Fruit fly (Drosophila melanogaster): ENCODE results near the gene tow.

The tow gene

DNA sequence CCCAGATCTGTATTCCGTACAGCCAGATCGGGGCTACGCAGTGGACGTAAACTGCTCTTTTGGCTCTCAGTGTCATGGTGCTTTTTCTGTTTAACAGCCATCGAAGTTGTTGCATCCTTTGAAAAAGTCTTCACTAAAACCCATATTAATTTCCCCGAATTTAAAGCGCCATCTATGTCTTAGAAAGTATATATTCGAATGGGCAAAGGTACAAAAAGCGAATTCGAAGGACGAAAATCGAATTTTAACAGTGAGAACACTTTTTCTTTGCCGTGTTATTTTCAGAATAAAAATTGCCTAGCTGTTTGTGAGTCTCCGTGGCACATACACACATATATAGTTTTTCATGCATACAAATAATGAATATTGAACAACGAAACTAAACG lies 52.7 kb downstream of the tow start:
- TF ChIP-seq CG12769 (tag; optimal IDR thresholded peaks at IDR 0.05) (no peak), Dip2 (GFP tag; IDR thresholded peaks at IDR 0.05) (peak; percentile 81), wek (GFP tag; optimal IDR thresholded peaks at IDR 0.05) (no peak), NC2β (GFP tag; optimal IDR thresholded peaks at IDR 0.05) (no peak), amos (GFP tag; IDR thresholded peaks at IDR 0.05; ENCODE audit: partially characterized antibody) (no peak), zen (tag; optimal IDR thresholded peaks at IDR 0.05) (no peak), CG1647 (GFP tag; optimal IDR thresholded peaks at IDR 0.05) (no peak), Dp (GFP tag; optimal IDR thresholded peaks at IDR 0.05) (peak; percentile 46), CG10654 (GFP tag; optimal IDR thresholded peaks at IDR 0.05) (no peak), Meics (GFP tag; optimal IDR thresholded peaks at IDR 0.05) (no peak), CG32532 (GFP tag; IDR thresholded peaks at IDR 0.05) (no peak), repo (GFP tag; optimal IDR thresholded peaks at IDR 0.05) (no peak), CG9817 (tag; optimal IDR thresholded peaks at IDR 0.05) (no peak), pita (GFP tag; optimal IDR thresholded peaks at IDR 0.05) (peak; percentile 34), CTCF (GFP tag; optimal IDR thresholded peaks at IDR 0.05) (peak; percentile 91), dpn (GFP tag; optimal IDR thresholded peaks at IDR 0.05) (no peak), HHEX (GFP tag; optimal IDR thresholded peaks at IDR 0.05) (no peak), tna (GFP tag; IDR thresholded peaks at IDR 0.05; ENCODE audit: partially characterized antibody) (no peak), E2f2 (GFP tag; IDR thresholded peaks at IDR 0.05) (peak; percentile 35; the same call in 1 of the 2 replicates), CG8765 (GFP tag; IDR thresholded peaks at IDR 0.05) (no peak), sd (tag; optimal IDR thresholded peaks at IDR 0.05) (no peak), CG15696 (tag; optimal IDR thresholded peaks at IDR 0.05) (no peak), eyg (GFP tag; optimal IDR thresholded peaks at IDR 0.05) (no peak), ash1 (GFP tag; optimal IDR thresholded peaks at IDR 0.05) (no peak), kay (GFP tag; optimal IDR thresholded peaks at IDR 0.05) (no peak), peb (GFP tag; IDR thresholded peaks at IDR 0.05) (no peak), stwl (tag; optimal IDR thresholded peaks at IDR 0.05) (no peak), ro (GFP tag; IDR thresholded peaks at IDR 0.05) (no peak), CG18764 (GFP tag; optimal IDR thresholded peaks at IDR 0.05) (no peak), odd (GFP tag; optimal IDR thresholded peaks at IDR 0.05) (no peak)

DNA sequence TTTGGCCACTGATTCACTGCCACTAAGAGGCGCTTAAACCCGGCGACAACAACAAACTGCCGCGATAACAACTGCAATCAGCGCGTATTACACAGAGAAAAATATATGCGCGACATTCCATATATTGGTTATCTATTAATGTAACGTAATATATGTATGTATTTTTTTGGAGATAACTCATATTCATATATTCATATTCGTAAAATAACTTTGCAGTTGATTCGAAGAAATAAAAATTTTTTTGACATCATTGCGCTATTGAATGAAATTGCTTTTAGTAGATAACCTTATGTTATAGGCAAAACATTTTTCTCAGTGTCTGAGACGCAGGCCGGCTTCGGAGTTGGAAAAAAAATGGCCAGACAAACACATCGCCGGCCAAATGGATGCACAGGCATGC lies 54.3 kb downstream of the tow start:
- TF ChIP-seq CG4730 (GFP tag; IDR thresholded peaks at IDR 0.05), result no peak
- TF ChIP-seq CG30403 (GFP tag; optimal IDR thresholded peaks at IDR 0.05), result peak; percentile 5
- no peak for TF ChIP-seq Gug (GFP tag; IDR thresholded peaks at IDR 0.05)
- peak; percentile 4 for TF ChIP-seq CG10979 (tag; optimal IDR thresholded peaks at IDR 0.05)
- TF ChIP-seq CG2129 (GFP tag; IDR thresholded peaks at IDR 0.05; ENCODE audit: partially characterized antibody), result no peak
- peak; percentile 80 for TF ChIP-seq sens (GFP tag)
- no peak for TF ChIP-seq danr (GFP tag; IDR thresholded peaks at IDR 0.05)
- TF ChIP-seq ATbp (GFP tag; optimal IDR thresholded peaks at IDR 0.05), result no peak
- peak; percentile 25 for TF ChIP-seq CG7839 (tag; optimal IDR thresholded peaks at IDR 0.05)
- peak; percentile 3 for TF ChIP-seq Blimp-1 (GFP tag; optimal IDR thresholded peaks at IDR 0.05)
- no peak for TF ChIP-seq CG34422 (GFP tag; IDR thresholded peaks at IDR 0.05)
- 0 out of 2 replicates have a peak, but pooled peaks have one; percentile 29 for TF ChIP-seq HLH3B (GFP tag; IDR thresholded peaks at IDR 0.05)
- 0 out of 2 replicates have a peak, but pooled peaks have one; percentile 15 for TF ChIP-seq esg (GFP tag; conservative IDR thresholded peaks at IDR 0.05)
- TF ChIP-seq lmd (GFP tag; IDR thresholded peaks at IDR 0.05), result peak; percentile 8; the same call in 1 of the 2 replicates
- TF ChIP-seq unpg (GFP tag; optimal IDR thresholded peaks at IDR 0.05), result peak; percentile 23
- no peak for TF ChIP-seq wor (GFP tag; IDR thresholded peaks at IDR 0.05)
- TF ChIP-seq CG4404 (GFP tag; IDR thresholded peaks at IDR 0.05), result no peak
- no peak for TF ChIP-seq slp2 (GFP tag; optimal IDR thresholded peaks at IDR 0.05)
- no peak for TF ChIP-seq Opbp (GFP tag; IDR thresholded peaks at IDR 0.05; ENCODE audit: partially characterized antibody)
- peak; percentile 61 for TF ChIP-seq CG11504 (tag; optimal IDR thresholded peaks at IDR 0.05)
- TF ChIP-seq CG2875 (GFP tag; optimal IDR thresholded peaks at IDR 0.05), result no peak
- TF ChIP-seq CG6854 (GFP tag; optimal IDR thresholded peaks at IDR 0.05), result no peak
- TF ChIP-seq ind (GFP tag; optimal IDR thresholded peaks at IDR 0.05), result peak; percentile 14
- TF ChIP-seq PHDP (tag; optimal IDR thresholded peaks at IDR 0.05), result peak; percentile 27
